Fruit fly (Drosophila melanogaster) whole organism, prepupa: Measurements from ENCODE around the gene CG32445.
A peak's percentile ranks its signal among the peaks of the same experiment; 100 is the strongest.

ENCODE experiments used
- CG11902 ChIP-seq: fragments of 200-800 bp; sonication (Bioruptor generic); optimal IDR thresholded peaks from 3 replicates; lab custom pipeline; 2016; ENCODE audit warnings: missing biosample characterization, missing genetic modification characterization
- CG6854 ChIP-seq: fragments of 200-800 bp; sonication (Bioruptor generic); optimal IDR thresholded peaks from 2 replicates; lab custom pipeline; 2017; ENCODE audit warnings: missing biosample characterization, mild to moderate bottlenecking, missing genetic modification characterization
- CG8319 ChIP-seq: fragments of 200-800 bp; sonication (Bioruptor generic); optimal IDR thresholded peaks from 3 replicates; lab custom pipeline; 2016; ENCODE audit warnings: missing biosample characterization, missing genetic modification characterization
- Eip75B ChIP-seq: fragments of 200-800 bp; sonication (Bioruptor generic); optimal IDR thresholded peaks from 3 replicates; lab custom pipeline; 2016; ENCODE audit warnings: missing biosample characterization, missing genetic modification characterization
- Eip78C ChIP-seq: fragments of 200-800 bp; sonication (Bioruptor generic); peaks from one replicate; lab custom pipeline; 2016; ENCODE audit warnings: missing biosample characterization, missing genetic modification characterization
- Lpt ChIP-seq: fragments of 200-800 bp; sonication (Bioruptor generic); optimal IDR thresholded peaks from 3 replicates; lab custom pipeline; 2016; ENCODE audit warnings: missing biosample characterization, missing genetic modification characterization
- Smox ChIP-seq: fragments of 200-800 bp; sonication (Bioruptor generic); optimal IDR thresholded peaks from 3 replicates; lab custom pipeline; 2016; ENCODE audit warnings: missing biosample characterization, missing genetic modification characterization

dm6 chr3L:21640815-21641214, 1.7 kb downstream of the CG32445 start, which contains the start of gene Atox1:
- no peak for TF ChIP-seq Eip75B (GFP tag; lab: Kevin White, UChicago)
- TF ChIP-seq CG6854 (GFP tag; lab: Kevin White, UChicago), result peak; percentile 54
- no peak for TF ChIP-seq Smox
- peak; percentile 81 for TF ChIP-seq Eip78C (GFP tag; lab: Kevin White, UChicago)
- no peak for TF ChIP-seq Lpt
- no peak for TF ChIP-seq CG11902
- TF ChIP-seq CG8319, result no peak
